Fruit fly (Drosophila melanogaster) whole organism: Measurements from ENCODE around the gene SkpE.

Experiments used
- CG8478 ChIP-seq: fragments of >200 bp; optimal IDR thresholded peaks from 2 replicates; lab custom pipeline; 2018; ENCODE audit warnings: inconsistent platforms
- Dll ChIP-seq: fragments of >200 bp; optimal IDR thresholded peaks from 2 replicates; lab custom pipeline; 2017
- EcR ChIP-seq, 2 experiments: fragments of >200 bp; optimal IDR thresholded peaks; 2 replicates each; lab custom pipeline; 2017; ENCODE audit warnings: missing biosample characterization in 2 of 2, missing genetic modification characterization in 2 of 2, missing genetic modification reagents in 2 of 2
- pan ChIP-seq: fragments of >200 bp; optimal IDR thresholded peaks from 2 replicates; lab custom pipeline; 2017
- psq ChIP-seq: fragments of >200 bp; optimal IDR thresholded peaks from 2 replicates; lab custom pipeline; 2017
- usp ChIP-seq: fragments of >200 bp; optimal IDR thresholded peaks from 2 replicates; lab custom pipeline; 2017; ENCODE audit warnings: missing biosample characterization, missing genetic modification characterization, mixed read lengths

DNA sequence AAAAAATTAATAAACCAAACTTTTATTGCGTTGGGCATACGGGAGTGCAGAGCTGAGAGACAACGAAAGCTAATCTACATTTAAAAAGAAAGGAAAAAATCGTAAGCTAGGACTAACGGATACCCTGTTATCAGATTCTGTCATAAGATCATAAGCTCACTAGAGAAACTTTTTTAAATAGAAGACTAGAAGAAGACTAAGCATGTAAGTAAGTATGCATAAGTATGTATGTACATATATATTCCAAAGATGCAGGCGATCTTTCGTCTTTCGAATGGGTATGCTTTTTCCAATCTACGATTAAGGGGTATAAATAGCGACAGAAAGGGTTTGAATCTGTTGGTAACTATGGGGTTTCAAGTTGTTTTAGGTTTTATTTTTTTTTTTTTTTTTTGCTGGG lies 39.0 kb downstream of the SkpE start:
- no peak for TF ChIP-seq usp (GFP tag; lab: Kevin White, UChicago)
- TF ChIP-seq CG8478 (lab: Kevin White, UChicago), result no peak
- TF ChIP-seq psq (lab: Kevin White, UChicago), result no peak
- no peak for TF ChIP-seq EcR (GFP tag; optimal IDR thresholded peaks at IDR 0.05; lab: Kevin White, UChicago)
- no peak for TF ChIP-seq pan (lab: Kevin White, UChicago)
- no peak for TF ChIP-seq Dll (lab: Kevin White, UChicago)
